Fruit fly (Drosophila melanogaster): Measurements from ENCODE around the gene GstO2.

Gene GstO2

DNA sequence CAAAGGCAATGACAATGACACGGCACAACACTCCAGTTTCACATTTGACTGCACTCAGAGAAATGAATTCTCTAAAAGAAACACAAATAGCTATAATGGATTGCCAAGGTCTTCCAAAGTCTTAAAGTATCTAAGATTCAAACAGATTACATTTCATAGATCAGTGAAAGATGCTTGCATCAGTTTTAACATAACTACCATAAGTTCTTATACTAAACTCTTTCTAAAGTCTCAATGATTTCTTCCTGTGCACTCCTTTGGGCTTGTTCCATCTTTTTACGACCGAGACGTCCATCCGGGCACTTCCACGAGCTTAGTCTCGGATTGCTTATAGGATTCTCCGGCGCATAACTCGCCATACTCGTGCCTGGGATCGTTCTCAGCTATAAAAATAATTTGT, 18.9 kb upstream of the GstO2 start:
- TF ChIP-seq cic (GFP tag; optimal IDR thresholded peaks at IDR 0.05) (no peak), CG11617 (GFP tag; optimal IDR thresholded peaks at IDR 0.05) (no peak), pad (GFP tag; optimal IDR thresholded peaks at IDR 0.05) (no peak), bab1 (GFP tag; optimal IDR thresholded peaks at IDR 0.05) (no peak), cnc (optimal IDR thresholded peaks at IDR 0.05) (no peak), Mnt (GFP tag; optimal IDR thresholded peaks at IDR 0.05) (no peak), CG5204 (GFP tag; optimal IDR thresholded peaks at IDR 0.05) (no peak), CG33017 (tag; optimal IDR thresholded peaks at IDR 0.05) (no peak), CG7045 (GFP tag; optimal IDR thresholded peaks at IDR 0.05) (no peak), Hr96 (GFP tag; optimal IDR thresholded peaks at IDR 0.05) (no peak), CG1620 (GFP tag; optimal IDR thresholded peaks at IDR 0.05) (no peak), Crg-1 (GFP tag; optimal IDR thresholded peaks at IDR 0.05) (no peak), CG12768 (GFP tag; optimal IDR thresholded peaks at IDR 0.05) (no peak), CG14711 (tag; optimal IDR thresholded peaks at IDR 0.05) (no peak), kay (GFP tag; ENCODE audit: borderline replicate concordance) (no peak)

- no peak for TF ChIP-seq tj (GFP tag; optimal IDR thresholded peaks at IDR 0.05)
Observed at dm6 chr3L:8541669-8542068, 18.4 kb upstream of the GstO2 start.

dm6 chr3L:8540509-8540908, 17.2 kb upstream of the GstO2 start:
- TF ChIP-seq CG14711 (tag; optimal IDR thresholded peaks at IDR 0.05) (no peak), CG12768 (GFP tag; optimal IDR thresholded peaks at IDR 0.05) (no peak), CG11617 (GFP tag; optimal IDR thresholded peaks at IDR 0.05) (no peak), Clk (GFP tag; optimal IDR thresholded peaks at IDR 0.05) (no peak), Crg-1 (GFP tag; optimal IDR thresholded peaks at IDR 0.05) (no peak)

DNA sequence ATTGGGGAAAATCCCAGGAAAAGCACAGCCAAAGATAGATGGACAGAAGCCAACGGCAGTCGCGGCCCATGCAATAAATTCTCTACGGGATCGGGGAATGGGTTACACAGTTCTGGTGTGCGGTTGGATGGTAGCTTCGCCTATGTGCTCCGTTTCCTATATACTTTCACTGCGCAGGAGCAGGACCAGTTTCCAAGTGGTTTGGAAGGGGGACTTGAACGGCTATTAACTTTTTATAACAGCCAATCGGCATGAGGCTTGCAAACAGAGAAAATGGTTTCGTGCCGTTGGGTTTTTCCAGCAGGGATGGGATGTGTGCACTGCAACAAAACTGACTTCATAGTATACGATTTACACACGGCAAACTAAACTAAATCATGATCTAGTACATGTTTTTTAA, 15.1 kb upstream of the GstO2 start:
- TF ChIP-seq CG33017 (tag; optimal IDR thresholded peaks at IDR 0.05) (no peak), CG7045 (GFP tag; optimal IDR thresholded peaks at IDR 0.05) (no peak)

- TF ChIP-seq ovo (GFP tag; optimal IDR thresholded peaks at IDR 0.05) (no peak), Clk (GFP tag; optimal IDR thresholded peaks at IDR 0.05) (no peak), toe (GFP tag; optimal IDR thresholded peaks at IDR 0.05) (no peak), bab1 (GFP tag; optimal IDR thresholded peaks at IDR 0.05) (no peak), CG1620 (GFP tag; optimal IDR thresholded peaks at IDR 0.05) (no peak), CG7101 (tag; optimal IDR thresholded peaks at IDR 0.05) (no peak), CG5204 (GFP tag; optimal IDR thresholded peaks at IDR 0.05) (no peak), CG12768 (GFP tag; optimal IDR thresholded peaks at IDR 0.05) (no peak), CG33017 (tag; optimal IDR thresholded peaks at IDR 0.05) (no peak), tj (GFP tag; optimal IDR thresholded peaks at IDR 0.05) (no peak), CG7045 (GFP tag; optimal IDR thresholded peaks at IDR 0.05) (no peak), CG11617 (GFP tag; optimal IDR thresholded peaks at IDR 0.05) (no peak), cic (GFP tag; optimal IDR thresholded peaks at IDR 0.05) (no peak), cnc (optimal IDR thresholded peaks at IDR 0.05) (no peak), pad (GFP tag; optimal IDR thresholded peaks at IDR 0.05) (no peak)
Observed at dm6 chr3L:8536387-8536786, 13.1 kb upstream of the GstO2 start.

DNA sequence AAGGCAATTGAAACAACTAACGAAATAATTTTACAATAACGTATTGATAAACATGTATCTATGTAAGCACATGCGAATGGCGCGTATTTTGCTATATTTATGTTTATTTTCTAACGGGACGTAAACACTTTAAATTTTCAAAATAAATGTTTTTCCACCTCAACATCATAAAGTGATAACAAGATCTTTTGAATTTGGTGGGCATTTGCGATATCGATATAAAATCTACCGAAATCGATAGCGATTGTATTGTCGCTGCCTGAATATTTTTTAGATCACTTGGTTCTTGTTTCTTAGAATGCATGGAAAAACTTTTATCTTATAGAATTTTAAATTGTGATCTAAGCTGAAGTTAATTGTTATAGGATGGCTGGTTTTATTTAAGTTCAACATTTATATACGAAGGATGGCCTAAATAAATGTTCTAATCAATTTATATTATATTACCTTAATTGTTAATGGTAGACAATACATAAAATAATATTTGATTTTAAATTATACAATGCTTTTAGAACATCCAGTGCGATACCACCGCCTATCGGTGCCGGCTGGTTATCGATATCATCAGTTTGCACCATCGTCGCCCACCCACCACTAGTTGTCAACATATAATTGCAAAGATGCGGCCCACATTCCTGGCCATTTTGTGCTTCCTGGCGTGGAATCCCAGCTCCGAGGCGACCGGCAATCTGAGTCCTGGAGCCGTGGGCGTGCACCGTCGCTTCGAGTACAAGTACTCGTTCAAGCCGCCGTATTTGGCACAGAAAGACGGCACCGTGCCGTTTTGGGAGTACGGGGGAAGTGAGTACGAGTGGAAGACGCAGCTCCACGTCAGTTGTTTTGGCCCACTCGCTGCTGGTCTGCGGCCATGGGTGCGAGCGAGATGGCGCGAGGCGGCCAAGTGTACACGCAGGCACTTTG, 11.3 kb upstream of the GstO2 start, which contains the start of gene ergic53:
Gene ergic53, plus strand, starts transcription at position 592 of the 921 bp plus-strand sequence.
- TF ChIP-seq CG11617 (GFP tag; optimal IDR thresholded peaks at IDR 0.05) (peak; percentile 34), toe (GFP tag; optimal IDR thresholded peaks at IDR 0.05) (no peak), CG12768 (GFP tag; optimal IDR thresholded peaks at IDR 0.05) (peak; percentile 46), bab1 (GFP tag; optimal IDR thresholded peaks at IDR 0.05) (peak; percentile 1), tj (GFP tag; optimal IDR thresholded peaks at IDR 0.05) (peak; percentile 45), Mnt (GFP tag; optimal IDR thresholded peaks at IDR 0.05) (peak; percentile 68)

- TF ChIP-seq Clk (GFP tag; optimal IDR thresholded peaks at IDR 0.05) (no peak), kay (GFP tag; ENCODE audit: borderline replicate concordance) (no peak), CG5204 (GFP tag; optimal IDR thresholded peaks at IDR 0.05) (no peak), tj (GFP tag; optimal IDR thresholded peaks at IDR 0.05) (no peak), CG12768 (GFP tag; optimal IDR thresholded peaks at IDR 0.05) (no peak), bab1 (GFP tag; optimal IDR thresholded peaks at IDR 0.05) (no peak), toe (GFP tag; optimal IDR thresholded peaks at IDR 0.05) (no peak), CG7045 (GFP tag; optimal IDR thresholded peaks at IDR 0.05) (no peak)
Observed at dm6 chr3L:8529701-8530100, 6.4 kb upstream of the GstO2 start.

DNA sequence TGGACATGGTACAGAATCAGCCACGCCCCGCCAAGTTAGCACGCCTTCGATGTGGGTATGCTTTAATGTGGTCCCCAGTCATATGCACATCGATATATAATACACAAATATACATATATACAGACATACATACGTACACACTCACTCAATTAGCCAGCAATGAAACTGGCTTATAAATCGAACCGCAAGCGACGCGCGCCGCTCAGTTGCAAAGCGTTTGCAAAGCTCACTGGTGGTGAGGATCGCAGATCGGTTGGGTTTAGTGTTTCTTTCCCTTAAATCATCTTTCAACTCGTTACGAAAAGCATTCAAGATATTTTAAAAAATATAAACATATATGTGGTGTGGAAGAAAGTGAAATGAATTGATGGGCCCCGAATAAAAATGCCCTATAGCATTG, 5.2 kb upstream of the GstO2 start:
- TF ChIP-seq tj (GFP tag; optimal IDR thresholded peaks at IDR 0.05) (no peak), Hr96 (GFP tag; optimal IDR thresholded peaks at IDR 0.05) (no peak), CG11617 (GFP tag; optimal IDR thresholded peaks at IDR 0.05) (no peak), cnc (optimal IDR thresholded peaks at IDR 0.05) (no peak), CG7045 (GFP tag; optimal IDR thresholded peaks at IDR 0.05) (no peak), CG12768 (GFP tag; optimal IDR thresholded peaks at IDR 0.05) (no peak), Crg-1 (GFP tag; optimal IDR thresholded peaks at IDR 0.05) (no peak), bab1 (GFP tag; optimal IDR thresholded peaks at IDR 0.05) (peak; percentile 4)

Data from whole organism, adult.